Worm (Caenorhabditis elegans) whole organism, L2 larva: ENCODE data around the gene nmad-1.

ENCODE experiments used
- C34F6.9 ChIP-seq: fragments of 150-350 bp; optimal IDR thresholded peaks from 2 replicates; lab custom pipeline; 2014; ENCODE audit warnings: missing biosample characterization, missing genetic modification characterization
- F13H6.1 ChIP-seq: sonication (generic microtip); optimal IDR thresholded peaks from 2 replicates; lab custom pipeline; 2016; ENCODE audit warnings: missing genetic modification characterization, missing compliant biosample characterization
- R02D3.7 ChIP-seq: fragments of 150-350 bp; optimal IDR thresholded peaks from 2 replicates; lab custom pipeline; 2014; ENCODE audit warnings: missing biosample characterization, missing genetic modification characterization
- Y55F3AM.14 ChIP-seq: fragments of 200-800 bp; sonication (Bioruptor generic); optimal IDR thresholded peaks from 2 replicates; lab custom pipeline; 2018; ENCODE audit warnings: mild to moderate bottlenecking, missing genetic modification characterization, missing compliant biosample characterization
- ZK546.5 ChIP-seq: sonication (generic microtip); optimal IDR thresholded peaks from 2 replicates; lab custom pipeline; 2017; ENCODE audit warnings: missing biosample characterization, missing genetic modification characterization
- alr-1 ChIP-seq: fragments of 150-350 bp; optimal IDR thresholded peaks from 2 replicates; lab custom pipeline; 2014; ENCODE audit warnings: missing biosample characterization, missing genetic modification characterization
- aly-2 ChIP-seq: fragments of 150-350 bp; optimal IDR thresholded peaks from 2 replicates; lab custom pipeline; 2014; ENCODE audit warnings: missing biosample characterization, missing genetic modification characterization
- ama-1 ChIP-seq: fragments of 150-350 bp; optimal IDR thresholded peaks from 2 replicates; lab custom pipeline; 2018; ENCODE audit warnings: inconsistent platforms
- blmp-1 ChIP-seq: sonication (generic microtip); optimal IDR thresholded peaks from 2 replicates; lab custom pipeline; 2017; ENCODE audit warnings: missing genetic modification characterization, mild to moderate bottlenecking, missing compliant biosample characterization, antibody characterized with exemption, moderate library complexity; ENCODE audit not compliant: insufficient read depth
- ceh-16 ChIP-seq: fragments of 150-350 bp; optimal IDR thresholded peaks from 2 replicates; lab custom pipeline; 2014; ENCODE audit warnings: missing biosample characterization, missing genetic modification characterization
- ceh-82 ChIP-seq: fragments of 150-350 bp; optimal IDR thresholded peaks from 2 replicates; lab custom pipeline; 2014; ENCODE audit warnings: missing biosample characterization, missing genetic modification characterization
- crh-2 ChIP-seq: sonication (generic microtip); optimal IDR thresholded peaks from 2 replicates; lab custom pipeline; 2017; ENCODE audit warnings: missing biosample characterization, missing genetic modification characterization
- dmd-4 ChIP-seq: sonication (generic microtip); optimal IDR thresholded peaks from 2 replicates; lab custom pipeline; 2017; ENCODE audit warnings: missing biosample characterization, missing genetic modification characterization
- egl-27 ChIP-seq: sonication (generic microtip); optimal IDR thresholded peaks from 3 replicates; lab custom pipeline; 2017; ENCODE audit warnings: missing biosample characterization, missing genetic modification reagents, missing genetic modification characterization
- elt-1 ChIP-seq: fragments of 150-350 bp; optimal IDR thresholded peaks from 2 replicates; lab custom pipeline; 2014; ENCODE audit warnings: missing biosample characterization, missing genetic modification characterization
- elt-3 ChIP-seq: sonication (generic microtip); optimal IDR thresholded peaks from 2 replicates; lab custom pipeline; 2017; ENCODE audit warnings: missing biosample characterization, missing genetic modification characterization
- fos-1 ChIP-seq: fragments of 150-350 bp; optimal IDR thresholded peaks from 2 replicates; lab custom pipeline; 2014; ENCODE audit warnings: missing biosample characterization, missing genetic modification characterization
- gmeb-1 ChIP-seq: fragments of 150-350 bp; optimal IDR thresholded peaks from 2 replicates; lab custom pipeline; 2014; ENCODE audit warnings: missing biosample characterization, missing genetic modification characterization
- lin-11 ChIP-seq: fragments of 150-350 bp; sonication (generic microtip); optimal IDR thresholded peaks from 2 replicates; lab custom pipeline; 2014; ENCODE audit warnings: missing biosample characterization, missing genetic modification characterization, inconsistent platforms, mixed read lengths
- lin-13 ChIP-seq: fragments of 150-350 bp; optimal IDR thresholded peaks from 2 replicates; lab custom pipeline; 2014; ENCODE audit warnings: missing biosample characterization, missing genetic modification reagents, missing genetic modification characterization
- lin-39 ChIP-seq: fragments of 150-350 bp; optimal IDR thresholded peaks from 2 replicates; lab custom pipeline; 2014; ENCODE audit warnings: missing biosample characterization, missing genetic modification reagents, missing genetic modification characterization
- lsy-2 ChIP-seq, 2 experiments: fragments of 150-350 bp in 1 of 2; sonication (generic microtip) in 1 of 2; optimal IDR thresholded peaks; 2 replicates each; lab custom pipeline; 2014 to 2017; ENCODE audit warnings: missing biosample characterization in 2 of 2, missing genetic modification characterization in 2 of 2
- mab-5 ChIP-seq: fragments of 150-350 bp; optimal IDR thresholded peaks from 2 replicates; lab custom pipeline; 2014; ENCODE audit warnings: missing biosample characterization, missing genetic modification characterization
- mbf-1 ChIP-seq: sonication (generic microtip); optimal IDR thresholded peaks from 2 replicates; lab custom pipeline; 2017; ENCODE audit warnings: missing biosample characterization, missing genetic modification characterization
- mdl-1 ChIP-seq, 2 experiments: fragments of 150-350 bp in 1 of 2; sonication (generic microtip) in 1 of 2; optimal IDR thresholded peaks; 2 replicates each; lab custom pipeline; 2017; ENCODE audit warnings: missing biosample characterization in 2 of 2, missing genetic modification characterization in 2 of 2
- nhr-10 ChIP-seq: sonication (generic microtip); optimal IDR thresholded peaks from 2 replicates; lab custom pipeline; 2017; ENCODE audit warnings: missing biosample characterization, missing genetic modification characterization
- nhr-11 ChIP-seq: fragments of 150-350 bp; optimal IDR thresholded peaks from 2 replicates; lab custom pipeline; 2014; ENCODE audit warnings: missing biosample characterization, missing genetic modification characterization
- nhr-12 ChIP-seq: fragments of 150-350 bp; optimal IDR thresholded peaks from 2 replicates; lab custom pipeline; 2014; ENCODE audit warnings: missing biosample characterization, missing genetic modification characterization
- nhr-129 ChIP-seq: fragments of 150-350 bp; optimal IDR thresholded peaks from 2 replicates; lab custom pipeline; 2014; ENCODE audit warnings: missing biosample characterization, missing genetic modification characterization
- nhr-21 ChIP-seq: fragments of 150-350 bp; optimal IDR thresholded peaks from 2 replicates; lab custom pipeline; 2014; ENCODE audit warnings: missing biosample characterization, missing genetic modification characterization
- nhr-23 ChIP-seq: fragments of 150-350 bp; optimal IDR thresholded peaks from 2 replicates; lab custom pipeline; 2014; ENCODE audit warnings: missing biosample characterization, missing genetic modification reagents, missing genetic modification characterization
- nhr-237 ChIP-seq: fragments of 150-350 bp; optimal IDR thresholded peaks from 2 replicates; lab custom pipeline; 2014; ENCODE audit warnings: missing biosample characterization, missing genetic modification characterization
- nhr-25 ChIP-seq: fragments of 150-350 bp; sonication (generic microtip); optimal IDR thresholded peaks from 3 replicates; lab custom pipeline; 2014; ENCODE audit warnings: missing biosample characterization, missing genetic modification characterization
- nhr-6 ChIP-seq: fragments of 150-350 bp; optimal IDR thresholded peaks from 2 replicates; lab custom pipeline; 2014; ENCODE audit warnings: missing biosample characterization, missing genetic modification characterization
- nhr-77 ChIP-seq: fragments of 150-350 bp; optimal IDR thresholded peaks from 2 replicates; lab custom pipeline; 2014; ENCODE audit warnings: missing biosample characterization, missing genetic modification characterization
- peb-1 ChIP-seq: fragments of 150-350 bp; optimal IDR thresholded peaks from 2 replicates; lab custom pipeline; 2014; ENCODE audit warnings: missing biosample characterization, missing genetic modification characterization
- sem-4 ChIP-seq: fragments of 150-350 bp; optimal IDR thresholded peaks from 2 replicates; lab custom pipeline; 2014; ENCODE audit warnings: missing biosample characterization, missing genetic modification reagents, missing genetic modification characterization
- skn-1 ChIP-seq: sonication (generic microtip); optimal IDR thresholded peaks from 2 replicates; lab custom pipeline; 2017; ENCODE audit warnings: missing biosample characterization, missing genetic modification characterization
- sma-3 ChIP-seq: sonication (generic microtip); optimal IDR thresholded peaks from 2 replicates; lab custom pipeline; 2016; ENCODE audit warnings: missing genetic modification reagents, missing genetic modification characterization, missing compliant biosample characterization
- sma-9 ChIP-seq, 2 experiments: fragments of 150-350 bp in 1 of 2; sonication (generic microtip) in 1 of 2; optimal IDR thresholded peaks; 2 replicates each; lab custom pipeline; 2014 to 2016; ENCODE audit warnings: missing genetic modification characterization in 2 of 2, mild to moderate bottlenecking in 1 of 2, missing biosample characterization in 1 of 2, missing compliant biosample characterization in 1 of 2, missing genetic modification reagents in 1 of 2, moderate library complexity in 1 of 2
- snpc-4 ChIP-seq: fragments of 150-350 bp; optimal IDR thresholded peaks from 2 replicates; lab custom pipeline; 2014; ENCODE audit warnings: missing biosample characterization, missing genetic modification characterization
- unc-39 ChIP-seq: fragments of 150-350 bp; optimal IDR thresholded peaks from 2 replicates; lab custom pipeline; 2014; ENCODE audit warnings: missing biosample characterization, missing genetic modification characterization
- unc-55 ChIP-seq: fragments of 150-350 bp; sonication (generic microtip); optimal IDR thresholded peaks from 3 replicates; lab custom pipeline; 2014; ENCODE audit warnings: missing biosample characterization, missing genetic modification reagents, missing genetic modification characterization
- unc-62 ChIP-seq: fragments of 150-350 bp; optimal IDR thresholded peaks from 2 replicates; lab custom pipeline; 2014; ENCODE audit warnings: missing biosample characterization, missing genetic modification reagents, missing genetic modification characterization
- zag-1 ChIP-seq: fragments of 150-350 bp; optimal IDR thresholded peaks from 2 replicates; lab custom pipeline; 2014; ENCODE audit warnings: missing biosample characterization, missing genetic modification characterization
- ztf-1 ChIP-seq: fragments of 200-800 bp; sonication (Bioruptor generic); conservative IDR thresholded peaks from 2 replicates; pipeline ENCODE4 v1.3.6; 2022; ENCODE audit warnings: missing genetic modification characterization, missing compliant biosample characterization
- ztf-11 ChIP-seq: sonication (generic microtip); optimal IDR thresholded peaks from 2 replicates; lab custom pipeline; 2017; ENCODE audit warnings: missing biosample characterization, missing genetic modification characterization
- ztf-4 ChIP-seq: fragments of 150-350 bp; optimal IDR thresholded peaks from 2 replicates; lab custom pipeline; 2014; ENCODE audit warnings: missing biosample characterization, missing genetic modification characterization

Gene nmad-1

ce11 chrIII:5504725-5505473, 49.8 kb downstream of the nmad-1 start:
- TF ChIP-seq C34F6.9 (tag; lab: Kevin White, UChicago) (no peak), lsy-2 (tag; optimal IDR thresholded peaks at IDR 0.05; lab: Kevin White, UChicago) (peak in 1 of 2 experiments; percentile 5)

ce11 chrIII:5504164-5504563, 50.6 kb downstream of the nmad-1 start:
- TF ChIP-seq snpc-4 (tag; lab: Kevin White, UChicago) (peak; percentile 16), lsy-2 (tag; optimal IDR thresholded peaks at IDR 0.05; lab: Kevin White, UChicago) (peak; percentile 19 to 53), nhr-23 (tag; lab: Kevin White, UChicago) (no peak), nhr-77 (tag; lab: Kevin White, UChicago) (no peak), mbf-1 (tag; lab: Kevin White, UChicago) (no peak), elt-1 (tag; lab: Kevin White, UChicago) (no peak), lin-13 (GFP tag; lab: Kevin White, UChicago) (no peak), egl-27 (tag; lab: Kevin White, UChicago) (peak; percentile 3), ceh-82 (no peak), mdl-1 (tag; optimal IDR thresholded peaks at IDR 0.05; lab: Kevin White, UChicago) (no peak), sma-3 (GFP tag; lab: Kevin White, UChicago) (peak; percentile 6), ama-1 (peak; percentile 95), alr-1 (tag; lab: Kevin White, UChicago) (no peak), nhr-10 (tag; lab: Kevin White, UChicago) (no peak), peb-1 (tag; lab: Kevin White, UChicago) (no peak), elt-3 (no peak), zag-1 (tag; lab: Kevin White, UChicago) (no peak), unc-39 (tag; lab: Kevin White, UChicago) (no peak), lin-11 (no peak), nhr-21 (tag; lab: Kevin White, UChicago) (peak; percentile 55), ceh-16 (tag; lab: Kevin White, UChicago) (peak; percentile 14), aly-2 (tag; lab: Kevin White, UChicago) (no peak), nhr-6 (tag; lab: Kevin White, UChicago) (peak; percentile 2), sem-4 (tag; lab: Kevin White, UChicago) (no peak), dmd-4 (tag; lab: Kevin White, UChicago) (no peak), ZK546.5 (tag; lab: Kevin White, UChicago) (no peak), lin-39 (tag; lab: Kevin White, UChicago) (no peak), nhr-129 (peak; percentile 81), nhr-237 (tag; lab: Kevin White, UChicago) (no peak), sma-9 (GFP tag; optimal IDR thresholded peaks at IDR 0.05; lab: Kevin White, UChicago) (peak; percentile 80), sma-9 (tag; optimal IDR thresholded peaks at IDR 0.05; lab: Kevin White, UChicago) (no peak), ztf-1 (GFP tag; lab: Robert Waterston, UW) (no peak), ztf-4 (tag; lab: Kevin White, UChicago) (peak; percentile 87), nhr-25 (tag; lab: Kevin White, UChicago) (peak; percentile 18), nhr-11 (tag; lab: Kevin White, UChicago) (no peak), crh-2 (peak; percentile 79), mab-5 (tag; lab: Kevin White, UChicago) (no peak), R02D3.7 (tag; lab: Kevin White, UChicago) (no peak), unc-62 (GFP tag; lab: Kevin White, UChicago) (no peak), fos-1 (tag; lab: Kevin White, UChicago) (peak; percentile 50), F13H6.1 (tag; lab: Kevin White, UChicago) (peak; percentile 30), gmeb-1 (tag; lab: Kevin White, UChicago) (peak; percentile 51), unc-55 (GFP tag; lab: Kevin White, UChicago) (peak; percentile 74), Y55F3AM.14 (GFP tag; lab: Kevin White, UChicago) (peak; percentile 1), blmp-1 (tag; lab: Kevin White, UChicago) (peak; percentile 50), skn-1 (no peak), ztf-11 (tag; lab: Kevin White, UChicago) (no peak), C34F6.9 (tag; lab: Kevin White, UChicago) (peak; percentile 96), nhr-12 (tag; lab: Kevin White, UChicago) (no peak)
- TF ChIP-seq, all 48 proteins: peak for 20
